Fruit fly (Drosophila melanogaster) whole organism, embryonic: ENCODE data around the gene Sld5.

Experiments
- CG15514 ChIP-seq: fragments of 200-800 bp; sonication (Bioruptor generic); optimal IDR thresholded peaks from 3 replicates; lab custom pipeline; 2017; ENCODE audit warnings: missing biosample characterization, missing genetic modification characterization, mild to moderate bottlenecking, moderate library complexity, missing genetic modification reagents
- CG17328 ChIP-seq: fragments of 200-800 bp; sonication (Bioruptor generic); IDR thresholded peaks from 2 replicates; pipeline ENCODE4 v1.3.6; 2022; ENCODE audit warnings: missing biosample characterization, missing genetic modification characterization
- CG17829 ChIP-seq: fragments of 200-800 bp; optimal IDR thresholded peaks from 2 replicates; lab custom pipeline; 2019; ENCODE audit warnings: missing biosample characterization, mild to moderate bottlenecking, missing genetic modification characterization, moderate library complexity
- CG18764 ChIP-seq: fragments of 200-800 bp; sonication (Bioruptor generic); optimal IDR thresholded peaks from 3 replicates; lab custom pipeline; 2016; ENCODE audit warnings: missing biosample characterization, missing genetic modification characterization
- CG2120 ChIP-seq: fragments of 200-800 bp; sonication (Bioruptor generic); optimal IDR thresholded peaks from 3 replicates; lab custom pipeline; 2016; ENCODE audit warnings: missing biosample characterization, missing genetic modification characterization
- CG2678 ChIP-seq: fragments of 200-800 bp; sonication (Bioruptor generic); optimal IDR thresholded peaks from 3 replicates; lab custom pipeline; 2019; ENCODE audit warnings: missing biosample characterization, mild to moderate bottlenecking, missing genetic modification characterization, moderate library complexity
- CG2889 ChIP-seq: fragments of 200-800 bp; sonication (Bioruptor generic); IDR thresholded peaks from 3 replicates; pipeline ENCODE4 v1.3.6; 2022; ENCODE audit warnings: missing biosample characterization, missing genetic modification characterization
- CG3281 ChIP-seq: fragments of 200-800 bp; sonication (Bioruptor generic); optimal IDR thresholded peaks from 3 replicates; lab custom pipeline; 2017; ENCODE audit warnings: missing biosample characterization, mild to moderate bottlenecking, missing genetic modification characterization
- CG42726 ChIP-seq: fragments of 200-800 bp; sonication (Bioruptor generic); IDR thresholded peaks from 2 replicates; pipeline ENCODE4 v1.3.6; 2022; ENCODE audit warnings: missing biosample characterization, missing genetic modification characterization; ENCODE audit not compliant: partially characterized antibody
- CG4617 ChIP-seq: fragments of 200-800 bp; sonication (Bioruptor generic); optimal IDR thresholded peaks from 3 replicates; lab custom pipeline; 2016; ENCODE audit warnings: missing biosample characterization, missing genetic modification characterization, borderline replicate concordance
- CG6689 ChIP-seq: fragments of 200-800 bp; sonication (Bioruptor generic); IDR thresholded peaks from 2 replicates; pipeline ENCODE4 v1.3.6; 2022; ENCODE audit warnings: missing biosample characterization, missing genetic modification characterization
- CG7839 ChIP-seq: fragments of 200-800 bp; sonication (Bioruptor generic); optimal IDR thresholded peaks from 3 replicates; lab custom pipeline; 2018; ENCODE audit warnings: missing biosample characterization, mild to moderate bottlenecking, missing genetic modification characterization, moderate library complexity
- CG8944 ChIP-seq: fragments of 200-800 bp; sonication (Bioruptor generic); optimal IDR thresholded peaks from 3 replicates; lab custom pipeline; 2016; ENCODE audit warnings: missing biosample characterization, missing genetic modification characterization
- CG9727 ChIP-seq: fragments of 200-800 bp; sonication (Bioruptor generic); optimal IDR thresholded peaks from 3 replicates; lab custom pipeline; 2017; ENCODE audit warnings: missing biosample characterization, mild to moderate bottlenecking, missing genetic modification characterization
- CG9876 ChIP-seq: fragments of 200-800 bp; sonication (Bioruptor generic); optimal IDR thresholded peaks from 2 replicates; lab custom pipeline; 2016; ENCODE audit warnings: missing biosample characterization, missing genetic modification characterization
- CTCF ChIP-seq: fragments of 200-800 bp; sonication (Bioruptor generic); optimal IDR thresholded peaks from 2 replicates; lab custom pipeline; 2017; ENCODE audit warnings: missing biosample characterization, mild to moderate bottlenecking, missing genetic modification characterization, moderate library complexity
- Doc3 ChIP-seq: fragments of 200-800 bp; sonication (Bioruptor generic); IDR thresholded peaks from 3 replicates; pipeline ENCODE4 v1.3.6; 2022; ENCODE audit warnings: missing biosample characterization, missing genetic modification characterization; ENCODE audit not compliant: partially characterized antibody
- HLH4C ChIP-seq: fragments of 200-800 bp; sonication (Bioruptor generic); IDR thresholded peaks from 3 replicates; pipeline ENCODE4 v1.3.6; 2022; ENCODE audit warnings: missing biosample characterization, missing genetic modification characterization; ENCODE audit not compliant: partially characterized antibody
- Hey ChIP-seq: fragments of 200-800 bp; sonication (Bioruptor generic); optimal IDR thresholded peaks from 3 replicates; lab custom pipeline; 2018; ENCODE audit warnings: missing biosample characterization, mild to moderate bottlenecking, missing genetic modification characterization
- Hsf ChIP-seq: fragments of 200-800 bp; sonication (Bioruptor generic); optimal IDR thresholded peaks from 3 replicates; lab custom pipeline; 2016; ENCODE audit warnings: missing biosample characterization, missing genetic modification characterization
- Kr ChIP-seq: fragments of 200-800 bp; sonication (Bioruptor generic); optimal IDR thresholded peaks from 2 replicates; lab custom pipeline; 2017; ENCODE audit warnings: missing biosample characterization, mild to moderate bottlenecking, missing genetic modification characterization
- Nf-YA ChIP-seq: fragments of 200-800 bp; sonication (Bioruptor generic); IDR thresholded peaks from 2 replicates; pipeline ENCODE4 v1.3.6; 2022; ENCODE audit warnings: missing biosample characterization, missing genetic modification characterization
- Nf-YB ChIP-seq: fragments of 200-800 bp; sonication (Bioruptor generic); optimal IDR thresholded peaks from 3 replicates; lab custom pipeline; 2019; ENCODE audit warnings: missing biosample characterization, mild to moderate bottlenecking, missing genetic modification characterization, moderate library complexity
- Spps ChIP-seq: fragments of 200-800 bp; sonication (Bioruptor generic); optimal IDR thresholded peaks from 2 replicates; lab custom pipeline; 2018; ENCODE audit warnings: missing biosample characterization, mild to moderate bottlenecking, missing genetic modification characterization
- Usf ChIP-seq: fragments of 200-800 bp; sonication (Bioruptor generic); optimal IDR thresholded peaks from 2 replicates; lab custom pipeline; 2017; ENCODE audit warnings: missing genotype, missing biosample characterization, missing genetic modification characterization
- ac ChIP-seq: fragments of 200-800 bp; sonication (Bioruptor generic); optimal IDR thresholded peaks from 3 replicates; lab custom pipeline; 2017; ENCODE audit warnings: missing biosample characterization, mild to moderate bottlenecking, missing genetic modification characterization
- bbx ChIP-seq: fragments of 200-800 bp; sonication (Bioruptor generic); IDR thresholded peaks from 2 replicates; pipeline ENCODE4 v1.3.6; 2022; ENCODE audit warnings: missing biosample characterization, missing genetic modification characterization; ENCODE audit not compliant: partially characterized antibody
- cad ChIP-seq: fragments of >200 bp; optimal IDR thresholded peaks from 2 replicates; lab custom pipeline; 2017; ENCODE audit warnings: missing biosample characterization, missing genetic modification characterization
- ci ChIP-seq: fragments of 200-800 bp; sonication (Bioruptor generic); IDR thresholded peaks from 3 replicates; pipeline ENCODE4 v1.3.6; 2022; ENCODE audit warnings: missing biosample characterization, missing genetic modification characterization
- cwo ChIP-seq: fragments of 200-800 bp; sonication (Bioruptor generic); optimal IDR thresholded peaks from 3 replicates; lab custom pipeline; 2017; ENCODE audit warnings: missing biosample characterization, missing genetic modification characterization, mild to moderate bottlenecking, moderate library complexity, missing genetic modification reagents
- emc ChIP-seq: fragments of 200-800 bp; sonication (Bioruptor generic); optimal IDR thresholded peaks from 2 replicates; lab custom pipeline; 2016; ENCODE audit warnings: missing biosample characterization, missing genetic modification characterization
- gfzf ChIP-seq: fragments of 200-800 bp; sonication (Bioruptor generic); optimal IDR thresholded peaks from 2 replicates; lab custom pipeline; 2016; ENCODE audit warnings: missing biosample characterization, mild to moderate bottlenecking, missing genetic modification characterization, moderate library complexity
- hkb ChIP-seq, 2 experiments: fragments of 200-800 bp in 1 of 2; fragments of >200 bp in 1 of 2; sonication (Bioruptor generic) in 1 of 2; IDR thresholded peaks in 1 of 2; optimal IDR thresholded peaks in 1 of 2; 2 replicates each; pipeline versions ENCODE4 v1.3.6 to Lab custom; 2017 to 2022; ENCODE audit warnings: missing biosample characterization in 1 of 2, missing genetic modification characterization in 1 of 2
- ind ChIP-seq: fragments of 200-800 bp; sonication (Bioruptor generic); optimal IDR thresholded peaks from 3 replicates; lab custom pipeline; 2016; ENCODE audit warnings: missing biosample characterization, missing genetic modification characterization
- kah ChIP-seq: fragments of 200-800 bp; sonication (Bioruptor generic); optimal IDR thresholded peaks from 2 replicates; lab custom pipeline; 2018; ENCODE audit warnings: missing biosample characterization, mild to moderate bottlenecking, missing genetic modification characterization
- klu ChIP-seq: fragments of 200-800 bp; sonication (Bioruptor generic); IDR thresholded peaks from 2 replicates; pipeline ENCODE4 v1.3.6; 2022; ENCODE audit warnings: missing biosample characterization, missing genetic modification characterization
- nau ChIP-seq: fragments of 200-800 bp; sonication (Bioruptor generic); optimal IDR thresholded peaks from 3 replicates; lab custom pipeline; 2017; ENCODE audit warnings: missing biosample characterization, mild to moderate bottlenecking, missing genetic modification characterization, missing genetic modification reagents
- nerfin-2 ChIP-seq: fragments of 200-800 bp; sonication (Bioruptor generic); IDR thresholded peaks from 2 replicates; pipeline ENCODE4 v1.3.6; 2022; ENCODE audit warnings: missing biosample characterization, missing genetic modification characterization; ENCODE audit not compliant: partially characterized antibody
- nom ChIP-seq: fragments of 200-800 bp; sonication (Bioruptor generic); optimal IDR thresholded peaks from 2 replicates; lab custom pipeline; 2017; ENCODE audit warnings: missing biosample characterization, missing genetic modification characterization, mild to moderate bottlenecking, moderate library complexity, missing genetic modification reagents
- ranshi ChIP-seq: fragments of 200-800 bp; sonication (Bioruptor generic); IDR thresholded peaks from 2 replicates; pipeline ENCODE4 v1.3.6; 2022; ENCODE audit warnings: missing biosample characterization, missing genetic modification characterization
- ro ChIP-seq: fragments of 200-800 bp; sonication (Bioruptor generic); IDR thresholded peaks from 2 replicates; pipeline ENCODE4 v1.3.6; 2022; ENCODE audit warnings: missing biosample characterization, missing genetic modification characterization
- run ChIP-seq: fragments of 200-800 bp; sonication (Bioruptor generic); optimal IDR thresholded peaks from 3 replicates; lab custom pipeline; 2018; ENCODE audit warnings: missing biosample characterization, mild to moderate bottlenecking, missing genetic modification characterization
- scrt ChIP-seq: fragments of 200-800 bp; sonication (Bioruptor generic); optimal IDR thresholded peaks from 2 replicates; lab custom pipeline; 2018; ENCODE audit warnings: missing biosample characterization, mild to moderate bottlenecking, missing genetic modification characterization, moderate library complexity
- shn ChIP-seq: fragments of 200-800 bp; sonication (Bioruptor generic); optimal IDR thresholded peaks from 3 replicates; lab custom pipeline; 2016; ENCODE audit warnings: missing biosample characterization, missing genetic modification characterization
- sna ChIP-seq: fragments of 200-800 bp; sonication (Bioruptor generic); IDR thresholded peaks from 2 replicates; pipeline ENCODE4 v1.3.6; 2022; ENCODE audit warnings: missing biosample characterization, missing genetic modification characterization; ENCODE audit not compliant: partially characterized antibody
- sr ChIP-seq: fragments of 200-800 bp; sonication (Bioruptor generic); IDR thresholded peaks from 3 replicates; pipeline ENCODE4 v1.3.6; 2022; ENCODE audit warnings: missing biosample characterization, missing genetic modification characterization
- toy ChIP-seq: fragments of 200-800 bp; sonication (Bioruptor generic); IDR thresholded peaks from 2 replicates; pipeline ENCODE4 v1.3.6; 2022; ENCODE audit warnings: missing biosample characterization, missing genetic modification characterization
- unpg ChIP-seq: fragments of 200-800 bp; sonication (Bioruptor generic); optimal IDR thresholded peaks from 3 replicates; lab custom pipeline; 2018; ENCODE audit warnings: missing biosample characterization, mild to moderate bottlenecking, missing genetic modification characterization, moderate library complexity
- wek ChIP-seq: fragments of 200-800 bp; sonication (Bioruptor generic); optimal IDR thresholded peaks from 3 replicates; lab custom pipeline; 2018; ENCODE audit warnings: missing biosample characterization, mild to moderate bottlenecking, missing genetic modification characterization, moderate library complexity

Gene Sld5

DNA sequence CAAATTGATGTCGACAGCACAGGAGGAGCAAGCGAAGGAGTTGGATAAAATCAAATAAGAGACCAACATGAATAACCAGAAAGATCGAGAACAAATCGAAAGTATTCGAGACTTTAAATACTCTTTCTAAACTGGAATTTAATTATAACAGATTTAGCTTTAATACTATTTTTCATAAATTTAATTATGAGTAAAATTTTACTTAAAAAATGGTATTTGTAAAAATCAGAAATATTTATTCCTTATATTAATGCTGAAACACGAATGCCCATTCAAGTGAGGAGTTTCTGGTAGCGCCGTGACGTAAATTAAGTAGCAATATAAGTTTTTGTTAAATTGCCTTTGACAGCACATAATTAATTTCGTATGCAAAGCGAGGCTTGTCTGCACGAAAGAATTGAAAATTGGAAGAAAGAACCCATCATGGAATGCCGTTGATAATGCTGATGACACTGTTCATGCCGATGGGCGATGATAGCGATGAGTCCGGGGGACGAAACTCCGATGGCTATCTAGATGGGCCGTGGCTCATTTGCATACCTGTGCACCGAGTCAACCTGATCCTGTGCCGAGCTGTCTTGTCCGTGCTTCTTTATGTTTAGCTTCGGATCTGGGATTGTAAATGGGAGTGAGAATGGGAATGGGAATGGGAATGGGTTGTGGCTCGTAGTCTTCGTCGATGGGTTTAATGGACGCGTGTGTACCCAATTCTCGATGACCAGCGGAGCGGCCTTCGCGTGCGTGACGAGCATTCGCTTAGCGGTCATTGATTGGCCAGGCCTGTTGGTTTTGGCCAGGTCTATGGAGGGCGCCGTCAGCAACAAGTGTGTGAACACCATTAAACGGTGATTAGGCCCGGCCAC lies 43.3 kb downstream of the Sld5 start (continued):
- TF ChIP-seq nerfin-2 (no peak), Spps (peak; percentile 70), toy (GFP tag; lab: Robert Waterston, UW) (no peak), sna (GFP tag; lab: Robert Waterston, UW) (no peak), ac (GFP tag; lab: Kevin White, UChicago) (no peak), CG17829 (tag; lab: Kevin White, UChicago) (peak; percentile 82), nom (GFP tag; lab: Kevin White, UChicago) (no peak), CG3281 (GFP tag; lab: Kevin White, UChicago) (no peak), Nf-YB (GFP tag; lab: Kevin White, UChicago) (peak; percentile 57), CG18764 (GFP tag; lab: Kevin White, UChicago) (no peak), CG15514 (GFP tag; lab: Kevin White, UChicago) (no peak), run (tag; lab: Kevin White, UChicago) (no peak), CG2120 (GFP tag; lab: Kevin White, UChicago) (no peak), CG17328 (GFP tag; lab: Robert Waterston, UW) (peak; percentile 49; the same call in 1 of the 2 replicates), bbx (GFP tag; lab: Robert Waterston, UW) (no peak), ind (no peak), CTCF (GFP tag; lab: Kevin White, UChicago) (no peak), gfzf (GFP tag; lab: Kevin White, UChicago) (no peak), Hsf (GFP tag; lab: Kevin White, UChicago) (no peak), nau (GFP tag; lab: Kevin White, UChicago) (no peak), CG2889 (no peak), sr (GFP tag; lab: Robert Waterston, UW) (no peak), CG4617 (no peak), emc (GFP tag; lab: Kevin White, UChicago) (no peak), Nf-YA (GFP tag; lab: Robert Waterston, UW) (no peak), CG6689 (GFP tag; lab: Robert Waterston, UW) (peak; percentile 67), cad (GFP tag; lab: Kevin White, UChicago) (no peak), Kr (no peak), CG9876 (GFP tag; lab: Kevin White, UChicago) (no peak), CG42726 (GFP tag; lab: Robert Waterston, UW) (no peak), ranshi (GFP tag; lab: Robert Waterston, UW) (no peak), scrt (GFP tag; lab: Kevin White, UChicago) (peak; percentile 26), ro (no peak), CG9727 (GFP tag; lab: Kevin White, UChicago) (peak; percentile 47), CG7839 (tag; lab: Kevin White, UChicago) (peak; percentile 67), hkb (optimal IDR thresholded peaks at IDR 0.05; lab: Kevin White, UChicago) (no peak), hkb (GFP tag; IDR thresholded peaks at IDR 0.05; lab: Robert Waterston, UW) (no peak), Usf (GFP tag; lab: Kevin White, UChicago) (no peak), cwo (GFP tag; lab: Kevin White, UChicago) (no peak), wek (GFP tag; lab: Kevin White, UChicago) (no peak), HLH4C (no peak), Doc3 (GFP tag; lab: Robert Waterston, UW) (no peak), shn (GFP tag; lab: Kevin White, UChicago) (no peak), Hey (tag; lab: Kevin White, UChicago) (no peak), CG8944 (GFP tag; lab: Kevin White, UChicago) (no peak), ci (GFP tag; lab: Robert Waterston, UW) (no peak), kah (peak; percentile 75), klu (GFP tag; lab: Robert Waterston, UW) (no peak), CG2678 (tag; lab: Kevin White, UChicago) (peak; percentile 63), unpg (GFP tag; lab: Kevin White, UChicago) (peak; percentile 61)
